Worm (Caenorhabditis elegans) whole organism, L3 larva: ENCODE data around the gene mig-22.

Source experiments
- R02D3.7 ChIP-seq: fragments of 150-350 bp; optimal IDR thresholded peaks from 2 replicates; lab custom pipeline; 2014; ENCODE audit warnings: missing biosample characterization, missing genetic modification characterization
- ZK546.5 ChIP-seq: sonication (generic microtip); optimal IDR thresholded peaks from 2 replicates; lab custom pipeline; 2017; ENCODE audit warnings: missing biosample characterization, missing genetic modification characterization
- aly-2 ChIP-seq: fragments of 150-350 bp; optimal IDR thresholded peaks from 2 replicates; lab custom pipeline; 2014; ENCODE audit warnings: missing biosample characterization, missing genetic modification characterization
- ama-1 ChIP-seq: fragments of 150-350 bp; optimal IDR thresholded peaks from 2 replicates; lab custom pipeline; 2018
- ceh-16 ChIP-seq: sonication (generic microtip); optimal IDR thresholded peaks from 2 replicates; lab custom pipeline; 2017; ENCODE audit warnings: missing biosample characterization, missing genetic modification characterization
- ceh-28 ChIP-seq: fragments of 150-350 bp; optimal IDR thresholded peaks from 2 replicates; lab custom pipeline; 2014; ENCODE audit warnings: missing biosample characterization, missing genetic modification reagents, missing genetic modification characterization
- ceh-82 ChIP-seq: fragments of 150-350 bp; optimal IDR thresholded peaks from 2 replicates; lab custom pipeline; 2014; ENCODE audit warnings: missing biosample characterization, missing genetic modification characterization
- ceh-9 ChIP-seq: sonication (generic microtip); optimal IDR thresholded peaks from 2 replicates; lab custom pipeline; 2018; ENCODE audit warnings: missing biosample characterization, missing genetic modification characterization
- daf-12 ChIP-seq: fragments of 150-350 bp; optimal IDR thresholded peaks from 2 replicates; lab custom pipeline; 2014; ENCODE audit warnings: missing biosample characterization, missing genetic modification reagents, missing genetic modification characterization
- egl-27 ChIP-seq: sonication (generic microtip); optimal IDR thresholded peaks from 4 replicates; lab custom pipeline; 2017; ENCODE audit warnings: missing biosample characterization, missing genetic modification reagents, missing genetic modification characterization
- egl-5 ChIP-seq: fragments of 150-350 bp; optimal IDR thresholded peaks from 2 replicates; lab custom pipeline; 2017; ENCODE audit warnings: missing biosample characterization, missing genetic modification reagents, missing genetic modification characterization, inconsistent platforms
- elt-1 ChIP-seq: fragments of 150-350 bp; optimal IDR thresholded peaks from 2 replicates; lab custom pipeline; 2014; ENCODE audit warnings: missing biosample characterization, missing genetic modification characterization
- elt-2 ChIP-seq: sonication (generic microtip); optimal IDR thresholded peaks from 2 replicates; lab custom pipeline; 2016; ENCODE audit warnings: missing genetic modification reagents, mild to moderate bottlenecking, missing genetic modification characterization, missing compliant biosample characterization
- elt-3 ChIP-seq, 3 experiments: fragments of 150-350 bp in 1 of 3; sonication (generic microtip) in 2 of 3; optimal IDR thresholded peaks; 2 replicates in 2 of 3; 4 replicates in 1 of 3; lab custom pipeline; 2014 to 2017; ENCODE audit warnings: missing biosample characterization in 3 of 3, missing genetic modification characterization in 3 of 3
- eor-1 ChIP-seq, 2 experiments: fragments of 150-350 bp; optimal IDR thresholded peaks; 2 replicates each; lab custom pipeline; 2014 to 2018; ENCODE audit warnings: missing biosample characterization in 2 of 2, missing genetic modification characterization in 2 of 2
- fkh-10 ChIP-seq: sonication (generic microtip); optimal IDR thresholded peaks from 2 replicates; lab custom pipeline; 2017; ENCODE audit warnings: missing biosample characterization, missing genetic modification reagents, missing genetic modification characterization
- fkh-2 ChIP-seq: fragments of 150-350 bp; optimal IDR thresholded peaks from 2 replicates; lab custom pipeline; 2014; ENCODE audit warnings: missing biosample characterization, missing genetic modification reagents, missing genetic modification characterization
- fos-1 ChIP-seq: fragments of 150-350 bp; optimal IDR thresholded peaks from 2 replicates; lab custom pipeline; 2014; ENCODE audit warnings: missing biosample characterization, missing genetic modification characterization
- hmg-11 ChIP-seq: sonication (generic microtip); optimal IDR thresholded peaks from 2 replicates; lab custom pipeline; 2016; ENCODE audit warnings: missing genetic modification characterization, missing compliant biosample characterization
- jun-1 ChIP-seq: fragments of 150-350 bp; optimal IDR thresholded peaks from 2 replicates; lab custom pipeline; 2014; ENCODE audit warnings: missing biosample characterization, missing genetic modification reagents, missing genetic modification characterization
- lin-15B ChIP-seq: fragments of 150-350 bp; optimal IDR thresholded peaks from 2 replicates; lab custom pipeline; 2014; ENCODE audit warnings: missing biosample characterization, missing genetic modification characterization
- lin-39 ChIP-seq: fragments of 150-350 bp; optimal IDR thresholded peaks from 2 replicates; lab custom pipeline; 2018; ENCODE audit warnings: missing biosample characterization, missing genetic modification reagents, missing genetic modification characterization
- lsy-12 ChIP-seq: sonication (generic microtip); optimal IDR thresholded peaks from 2 replicates; lab custom pipeline; 2016; ENCODE audit warnings: mild to moderate bottlenecking, missing genetic modification characterization, missing compliant biosample characterization
- mdl-1 ChIP-seq: fragments of 150-350 bp; optimal IDR thresholded peaks from 2 replicates; lab custom pipeline; 2014; ENCODE audit warnings: missing biosample characterization, missing genetic modification characterization
- mml-1 ChIP-seq: fragments of 150-350 bp; sonication (generic microtip); optimal IDR thresholded peaks from 3 replicates; lab custom pipeline; 2014; ENCODE audit warnings: missing biosample characterization, missing genetic modification characterization
- nfya-1 ChIP-seq: sonication (generic microtip); optimal IDR thresholded peaks from 2 replicates; lab custom pipeline; 2017; ENCODE audit warnings: missing genetic modification characterization, mild to moderate bottlenecking, missing compliant biosample characterization, antibody characterized with exemption, moderate library complexity; ENCODE audit not compliant: insufficient read depth
- nhr-11 ChIP-seq: fragments of 150-350 bp; optimal IDR thresholded peaks from 2 replicates; lab custom pipeline; 2014; ENCODE audit warnings: missing biosample characterization, missing genetic modification characterization
- nhr-12 ChIP-seq: fragments of 150-350 bp; optimal IDR thresholded peaks from 2 replicates; lab custom pipeline; 2014; ENCODE audit warnings: missing biosample characterization, missing genetic modification characterization
- nhr-23 ChIP-seq: fragments of 150-350 bp; optimal IDR thresholded peaks from 2 replicates; lab custom pipeline; 2014; ENCODE audit warnings: missing biosample characterization, missing genetic modification reagents, missing genetic modification characterization
- nhr-237 ChIP-seq: fragments of 150-350 bp; optimal IDR thresholded peaks from 2 replicates; lab custom pipeline; 2014; ENCODE audit warnings: missing biosample characterization, missing genetic modification characterization
- nhr-25 ChIP-seq: sonication (generic microtip); optimal IDR thresholded peaks from 2 replicates; lab custom pipeline; 2017; ENCODE audit warnings: missing biosample characterization, missing genetic modification characterization
- nhr-28 ChIP-seq: fragments of 150-350 bp; optimal IDR thresholded peaks from 2 replicates; lab custom pipeline; 2014; ENCODE audit warnings: missing biosample characterization, missing genetic modification characterization
- nhr-43 ChIP-seq: sonication (generic microtip); optimal IDR thresholded peaks from 2 replicates; lab custom pipeline; 2016; ENCODE audit warnings: mild to moderate bottlenecking, missing genetic modification characterization, missing compliant biosample characterization; ENCODE audit not compliant: poor library complexity, severe bottlenecking
- nhr-67 ChIP-seq: fragments of 150-350 bp; optimal IDR thresholded peaks from 2 replicates; lab custom pipeline; 2014; ENCODE audit warnings: missing biosample characterization, missing genetic modification characterization
- nhr-76 ChIP-seq: fragments of 150-350 bp; sonication (generic microtip); optimal IDR thresholded peaks from 5 replicates; lab custom pipeline; 2014; ENCODE audit warnings: missing biosample characterization, missing genetic modification characterization
- nhr-77 ChIP-seq: fragments of 150-350 bp; optimal IDR thresholded peaks from 2 replicates; lab custom pipeline; 2014; ENCODE audit warnings: missing biosample characterization, missing genetic modification characterization
- pha-4 ChIP-seq: fragments of 150-350 bp; optimal IDR thresholded peaks from 2 replicates; lab custom pipeline; 2014; ENCODE audit warnings: missing biosample characterization, missing genetic modification reagents, missing genetic modification characterization
- pqm-1 ChIP-seq: fragments of 150-350 bp; optimal IDR thresholded peaks from 2 replicates; lab custom pipeline; 2017; ENCODE audit warnings: missing biosample characterization, missing genetic modification characterization, inconsistent platforms
- sea-2 ChIP-seq: fragments of 150-350 bp; sonication (generic microtip); optimal IDR thresholded peaks from 4 replicates; lab custom pipeline; 2014; ENCODE audit warnings: missing biosample characterization, missing genetic modification reagents, missing genetic modification characterization
- skn-1 ChIP-seq: fragments of 150-350 bp; optimal IDR thresholded peaks from 2 replicates; lab custom pipeline; 2014; ENCODE audit warnings: missing biosample characterization, missing genetic modification characterization
- snpc-4 ChIP-seq: fragments of 150-350 bp; optimal IDR thresholded peaks from 2 replicates; lab custom pipeline; 2014; ENCODE audit warnings: missing biosample characterization, missing genetic modification characterization
- tbx-2 ChIP-seq: sonication (generic microtip); optimal IDR thresholded peaks from 2 replicates; lab custom pipeline; 2016; ENCODE audit warnings: mild to moderate bottlenecking, missing genetic modification characterization, missing compliant biosample characterization
- unc-39 ChIP-seq: sonication (generic microtip); optimal IDR thresholded peaks from 4 replicates; lab custom pipeline; 2017; ENCODE audit warnings: missing biosample characterization, missing genetic modification characterization
- unc-62 ChIP-seq: fragments of 150-350 bp; sonication (generic microtip); optimal IDR thresholded peaks from 4 replicates; lab custom pipeline; 2014; ENCODE audit warnings: missing biosample characterization, missing genetic modification reagents, missing genetic modification characterization
- zag-1 ChIP-seq: fragments of 150-350 bp; optimal IDR thresholded peaks from 2 replicates; lab custom pipeline; 2014; ENCODE audit warnings: missing biosample characterization, missing genetic modification characterization
- ztf-11 ChIP-seq: fragments of 150-350 bp; optimal IDR thresholded peaks from 2 replicates; lab custom pipeline; 2014; ENCODE audit warnings: missing biosample characterization, missing genetic modification characterization
- ztf-4 ChIP-seq: fragments of 150-350 bp; optimal IDR thresholded peaks from 2 replicates; lab custom pipeline; 2014; ENCODE audit warnings: missing biosample characterization, missing genetic modification characterization

mig-22 gene

ce11 chrIII:8795595-8796141 is 28.5 kb upstream of the mig-22 start:
- TF ChIP-seq mml-1 (tag; lab: Kevin White, UChicago) (no peak), daf-12 (tag; lab: Kevin White, UChicago) (peak; percentile 63), lin-39 (tag; lab: Kevin White, UChicago) (peak; percentile 93), ceh-82 (tag; lab: Kevin White, UChicago) (peak; percentile 91), ceh-9 (peak; percentile 53), nhr-11 (tag; lab: Kevin White, UChicago) (peak; percentile 93), mdl-1 (peak; percentile 96), ztf-4 (tag; lab: Kevin White, UChicago) (peak; percentile 78), snpc-4 (tag; lab: Kevin White, UChicago) (peak; percentile 97), nhr-77 (peak; percentile 60), elt-1 (tag; lab: Kevin White, UChicago) (peak; percentile 83), nhr-25 (tag; lab: Kevin White, UChicago) (peak; percentile 98), ceh-16 (tag; lab: Kevin White, UChicago) (no peak), nhr-237 (tag; lab: Kevin White, UChicago) (no peak), ama-1 (lab: Kevin White, UChicago) (peak; percentile 60), aly-2 (no peak), ztf-11 (tag; lab: Kevin White, UChicago) (no peak), unc-39 (tag; lab: Kevin White, UChicago) (peak; percentile 20), eor-1 (tag; optimal IDR thresholded peaks at IDR 0.05; lab: Kevin White, UChicago) (peak in 1 of 2 experiments; percentile 41), pha-4 (tag; lab: Kevin White, UChicago) (peak; percentile 90), fkh-10 (peak; percentile 95), R02D3.7 (tag; lab: Kevin White, UChicago) (peak; percentile 83), skn-1 (peak; percentile 54), elt-2 (peak; percentile 66), nhr-76 (peak; percentile 2), lsy-12 (tag; lab: Kevin White, UChicago) (peak; percentile 94), pqm-1 (tag; lab: Kevin White, UChicago) (peak; percentile 85), ceh-28 (tag; lab: Kevin White, UChicago) (peak; percentile 95), elt-3 (tag; optimal IDR thresholded peaks at IDR 0.05; lab: Kevin White, UChicago) (peak in 1 of 3 experiments; percentile 36), lin-15B (tag; lab: Kevin White, UChicago) (peak; percentile 71), hmg-11 (tag; lab: Kevin White, UChicago) (peak; percentile 100), nhr-23 (tag; lab: Kevin White, UChicago) (peak; percentile 99), nhr-12 (tag; lab: Kevin White, UChicago) (no peak), tbx-2 (tag; lab: Kevin White, UChicago) (peak; percentile 93), unc-62 (peak; percentile 95), nhr-67 (tag; lab: Kevin White, UChicago) (no peak), fkh-2 (no peak), nhr-28 (tag; lab: Kevin White, UChicago) (no peak), nfya-1 (tag; lab: Kevin White, UChicago) (peak; percentile 97), fos-1 (tag; lab: Kevin White, UChicago) (peak; percentile 53), sea-2 (GFP tag; lab: Kevin White, UChicago) (peak; percentile 94), egl-5 (peak; percentile 68), nhr-43 (tag; lab: Kevin White, UChicago) (peak; percentile 97), zag-1 (tag; lab: Kevin White, UChicago) (peak; percentile 87), ZK546.5 (tag; lab: Kevin White, UChicago) (no peak), egl-27 (peak; percentile 88), jun-1 (tag; lab: Kevin White, UChicago) (peak; percentile 96)
